Fruit fly (Drosophila melanogaster) whole organism, embryonic: Measurements from ENCODE around the gene Nf1.
A peak's percentile ranks its signal among the peaks of the same experiment; 100 is the strongest.

ENCODE experiments used
- CG10209 ChIP-seq: fragments of 200-800 bp; sonication (Bioruptor generic); optimal IDR thresholded peaks from 3 replicates; lab custom pipeline; 2017; ENCODE audit warnings: missing biosample characterization, mild to moderate bottlenecking, missing genetic modification characterization, missing genetic modification reagents
- CG10274 ChIP-seq: fragments of 200-800 bp; sonication (Bioruptor generic); optimal IDR thresholded peaks from 3 replicates; lab custom pipeline; 2017; ENCODE audit warnings: missing biosample characterization, mild to moderate bottlenecking, missing genetic modification characterization
- CG10321 ChIP-seq: fragments of 200-800 bp; sonication (Bioruptor generic); IDR thresholded peaks from 2 replicates; pipeline ENCODE4 v1.3.6; 2022; ENCODE audit warnings: missing biosample characterization, missing genetic modification characterization
- CG10366 ChIP-seq: fragments of 200-800 bp; sonication (Bioruptor generic); IDR thresholded peaks from 2 replicates; pipeline ENCODE4 v1.3.6; 2022; ENCODE audit warnings: missing biosample characterization, missing genetic modification characterization
- CG10431 ChIP-seq: fragments of 200-800 bp; sonication (Bioruptor generic); optimal IDR thresholded peaks from 3 replicates; lab custom pipeline; 2018; ENCODE audit warnings: missing biosample characterization, mild to moderate bottlenecking, missing genetic modification characterization
- CG10462 ChIP-seq: fragments of 200-800 bp; sonication (Bioruptor generic); optimal IDR thresholded peaks from 2 replicates; lab custom pipeline; 2016; ENCODE audit warnings: missing biosample characterization, missing genetic modification characterization
- CG10979 ChIP-seq: fragments of 200-800 bp; sonication (Bioruptor generic); optimal IDR thresholded peaks from 2 replicates; lab custom pipeline; 2018; ENCODE audit warnings: missing biosample characterization, mild to moderate bottlenecking, missing genetic modification characterization, moderate library complexity
- CG11456 ChIP-seq: fragments of 200-800 bp; sonication (Bioruptor generic); IDR thresholded peaks from 3 replicates; pipeline ENCODE4 v1.3.6; 2022; ENCODE audit warnings: missing biosample characterization, missing genetic modification characterization
- CG1603 ChIP-seq: fragments of 200-800 bp; sonication (Bioruptor generic); optimal IDR thresholded peaks from 2 replicates; lab custom pipeline; 2019; ENCODE audit warnings: missing biosample characterization, mild to moderate bottlenecking, missing genetic modification characterization, moderate library complexity
- CG16779 ChIP-seq: fragments of 200-800 bp; sonication (Bioruptor generic); IDR thresholded peaks from 2 replicates; pipeline ENCODE4 v1.3.6; 2022; ENCODE audit warnings: missing biosample characterization, missing genetic modification characterization
- CG18619 ChIP-seq: fragments of 200-800 bp; sonication (Bioruptor generic); optimal IDR thresholded peaks from 3 replicates; lab custom pipeline; 2017; ENCODE audit warnings: missing biosample characterization, mild to moderate bottlenecking, missing genetic modification characterization
- CG30431 ChIP-seq: fragments of 200-800 bp; sonication (Bioruptor generic); optimal IDR thresholded peaks from 2 replicates; lab custom pipeline; 2017; ENCODE audit warnings: missing biosample characterization, missing genetic modification characterization
- CG31224 ChIP-seq: fragments of 200-800 bp; sonication (Bioruptor generic); IDR thresholded peaks from 2 replicates; pipeline ENCODE4 v1.3.6; 2022; ENCODE audit warnings: missing biosample characterization, missing genetic modification characterization
- CG3163 ChIP-seq: fragments of 200-800 bp; sonication (Bioruptor generic); optimal IDR thresholded peaks from 3 replicates; lab custom pipeline; 2016; ENCODE audit warnings: missing biosample characterization, missing genetic modification characterization
- CG33557 ChIP-seq: fragments of 200-800 bp; sonication (Bioruptor generic); optimal IDR thresholded peaks from 2 replicates; lab custom pipeline; 2019; ENCODE audit warnings: missing biosample characterization, mild to moderate bottlenecking, missing genetic modification characterization, moderate library complexity
- CG34376 ChIP-seq: fragments of 200-800 bp; sonication (Bioruptor generic); optimal IDR thresholded peaks from 2 replicates; lab custom pipeline; 2018; ENCODE audit warnings: missing biosample characterization, mild to moderate bottlenecking, missing genetic modification characterization
- CG3726 ChIP-seq: fragments of 200-800 bp; sonication (Bioruptor generic); IDR thresholded peaks from 3 replicates; pipeline ENCODE4, ENCODE4 v1.3.6; 2022; ENCODE audit warnings: missing biosample characterization, missing genetic modification characterization
- CG4328 ChIP-seq: fragments of 200-800 bp; sonication (Bioruptor generic); optimal IDR thresholded peaks from 3 replicates; lab custom pipeline; 2017; ENCODE audit warnings: missing biosample characterization, missing genetic modification reagents, missing genetic modification characterization
- CG43689 ChIP-seq: fragments of 200-800 bp; sonication (Bioruptor generic); IDR thresholded peaks from 2 replicates; pipeline ENCODE4 v1.3.6; 2022; ENCODE audit warnings: missing biosample characterization, missing genetic modification characterization
- CG4617 ChIP-seq: fragments of 200-800 bp; sonication (Bioruptor generic); optimal IDR thresholded peaks from 3 replicates; lab custom pipeline; 2016; ENCODE audit warnings: missing biosample characterization, missing genetic modification characterization, borderline replicate concordance
- CG6272 ChIP-seq: fragments of 200-800 bp; sonication (Bioruptor generic); IDR thresholded peaks from 2 replicates; pipeline ENCODE4 v1.3.6; 2022; ENCODE audit warnings: missing biosample characterization, missing genetic modification characterization
- CG8281 ChIP-seq: fragments of 200-800 bp; sonication (Bioruptor generic); optimal IDR thresholded peaks from 2 replicates; lab custom pipeline; 2018; ENCODE audit warnings: missing biosample characterization, mild to moderate bottlenecking, missing genetic modification characterization, moderate library complexity
- ERR ChIP-seq: fragments of 200-800 bp; sonication (Bioruptor generic); optimal IDR thresholded peaks from 2 replicates; lab custom pipeline; 2016; ENCODE audit warnings: missing biosample characterization, missing genetic modification characterization
- Hand ChIP-seq: fragments of 200-800 bp; sonication (Bioruptor generic); optimal IDR thresholded peaks from 2 replicates; lab custom pipeline; 2017; ENCODE audit warnings: mild to moderate bottlenecking, missing biosample characterization, missing genetic modification reagents, missing genetic modification characterization
- Max ChIP-seq: fragments of 200-800 bp; sonication (Bioruptor generic); optimal IDR thresholded peaks from 2 replicates; lab custom pipeline; 2016; ENCODE audit warnings: missing biosample characterization, mild to moderate bottlenecking, missing genetic modification characterization
- NK7.1 ChIP-seq: fragments of 200-800 bp; sonication (Bioruptor generic); optimal IDR thresholded peaks from 3 replicates; lab custom pipeline; 2016; ENCODE audit warnings: missing biosample characterization, missing genetic modification characterization
- Neu2 ChIP-seq: fragments of 200-800 bp; sonication (Bioruptor generic); optimal IDR thresholded peaks from 3 replicates; lab custom pipeline; 2016; ENCODE audit warnings: missing biosample characterization, missing genetic modification characterization, borderline replicate concordance
- Scr ChIP-seq: fragments of 200-800 bp; sonication (Bioruptor generic); IDR thresholded peaks from 2 replicates; pipeline ENCODE4 v1.3.6; 2022; ENCODE audit warnings: missing biosample characterization, missing genetic modification characterization; ENCODE audit not compliant: partially characterized antibody
- Sox100B ChIP-seq: fragments of 200-800 bp; sonication (Bioruptor generic); optimal IDR thresholded peaks from 3 replicates; lab custom pipeline; 2018; ENCODE audit warnings: missing biosample characterization, mild to moderate bottlenecking, missing genetic modification characterization
- Tbp ChIP-seq: fragments of >200 bp; optimal IDR thresholded peaks from 2 replicates; lab custom pipeline; 2018; ENCODE audit warnings: missing biosample characterization, missing genetic modification characterization
- Usf ChIP-seq: fragments of 200-800 bp; sonication (Bioruptor generic); optimal IDR thresholded peaks from 2 replicates; lab custom pipeline; 2017; ENCODE audit warnings: missing genotype, missing biosample characterization, missing genetic modification characterization
- cato ChIP-seq: fragments of 200-800 bp; sonication (Bioruptor generic); optimal IDR thresholded peaks from 2 replicates; lab custom pipeline; 2016; ENCODE audit warnings: missing biosample characterization, missing genetic modification characterization, borderline replicate concordance
- emc ChIP-seq: fragments of 200-800 bp; sonication (Bioruptor generic); optimal IDR thresholded peaks from 2 replicates; lab custom pipeline; 2016; ENCODE audit warnings: missing biosample characterization, missing genetic modification characterization
- ftz-f1 ChIP-seq: fragments of 200-800 bp; sonication (Bioruptor generic); optimal IDR thresholded peaks from 2 replicates; lab custom pipeline; 2016; ENCODE audit warnings: missing biosample characterization, missing genetic modification characterization
- fu2 ChIP-seq: fragments of 200-800 bp; sonication (Bioruptor generic); optimal IDR thresholded peaks from 2 replicates; lab custom pipeline; 2016; ENCODE audit warnings: missing biosample characterization, missing genetic modification characterization
- hkb ChIP-seq, 2 experiments: fragments of 200-800 bp in 1 of 2; fragments of >200 bp in 1 of 2; sonication (Bioruptor generic) in 1 of 2; IDR thresholded peaks in 1 of 2; optimal IDR thresholded peaks in 1 of 2; 2 replicates each; pipeline versions ENCODE4 v1.3.6 to Lab custom; 2017 to 2022; ENCODE audit warnings: missing biosample characterization in 1 of 2, missing genetic modification characterization in 1 of 2
- hth ChIP-seq: fragments of >200 bp; optimal IDR thresholded peaks from 2 replicates; lab custom pipeline; 2017; ENCODE audit warnings: inconsistent platforms
- insv ChIP-seq, 2 experiments: fragments of 200-800 bp; sonication (Bioruptor generic); optimal IDR thresholded peaks; 3 replicates each; lab custom pipeline; 2016 to 2018; ENCODE audit warnings: missing biosample characterization in 2 of 2, missing genetic modification characterization in 2 of 2
- kah ChIP-seq: fragments of 200-800 bp; sonication (Bioruptor generic); optimal IDR thresholded peaks from 2 replicates; lab custom pipeline; 2018; ENCODE audit warnings: missing biosample characterization, mild to moderate bottlenecking, missing genetic modification characterization
- pum ChIP-seq: fragments of 200-800 bp; sonication (Bioruptor generic); optimal IDR thresholded peaks from 2 replicates; lab custom pipeline; 2016; ENCODE audit warnings: missing biosample characterization, missing genetic modification characterization
- sd ChIP-seq: fragments of 200-800 bp; sonication (Bioruptor generic); optimal IDR thresholded peaks from 3 replicates; lab custom pipeline; 2018; ENCODE audit warnings: missing biosample characterization, mild to moderate bottlenecking, missing genetic modification characterization, moderate library complexity
- sob ChIP-seq: fragments of 200-800 bp; sonication (Bioruptor generic); IDR thresholded peaks from 2 replicates; pipeline ENCODE4 v1.3.6; 2022; ENCODE audit warnings: missing biosample characterization, missing genetic modification characterization
- sr ChIP-seq: fragments of 200-800 bp; sonication (Bioruptor generic); IDR thresholded peaks from 3 replicates; pipeline ENCODE4 v1.3.6; 2022; ENCODE audit warnings: missing biosample characterization, missing genetic modification characterization
- stc ChIP-seq: fragments of 200-800 bp; sonication (Bioruptor generic); IDR thresholded peaks from 2 replicates; pipeline ENCODE4 v1.3.6; 2022; ENCODE audit warnings: missing biosample characterization, missing genetic modification characterization
- tin ChIP-seq: fragments of 200-800 bp; sonication (Bioruptor generic); optimal IDR thresholded peaks from 3 replicates; lab custom pipeline; 2016; ENCODE audit warnings: missing biosample characterization, missing genetic modification characterization
- unpg ChIP-seq: fragments of 200-800 bp; sonication (Bioruptor generic); optimal IDR thresholded peaks from 3 replicates; lab custom pipeline; 2018; ENCODE audit warnings: missing biosample characterization, mild to moderate bottlenecking, missing genetic modification characterization, moderate library complexity
- vnd ChIP-seq: fragments of 200-800 bp; sonication (Bioruptor generic); IDR thresholded peaks from 3 replicates; pipeline ENCODE4 v1.3.6; 2022; ENCODE audit warnings: missing biosample characterization, missing genetic modification characterization; ENCODE audit not compliant: partially characterized antibody
- zf30C ChIP-seq: fragments of 200-800 bp; sonication (Bioruptor generic); optimal IDR thresholded peaks from 3 replicates; lab custom pipeline; 2018; ENCODE audit warnings: missing biosample characterization, mild to moderate bottlenecking, missing genetic modification characterization

Gene Nf1

dm6 chr3R:26036153-26037144, 53.6 kb downstream of the Nf1 start (continued):
- no peak; the same call in 1 of the 2 replicates for TF ChIP-seq CG10366 (GFP tag; lab: Robert Waterston, UW)
- TF ChIP-seq CG33557, result peak; percentile 100
- TF ChIP-seq fu2, result no peak
- peak; percentile 28 for TF ChIP-seq CG3163
- no peak for TF ChIP-seq ERR (GFP tag; lab: Kevin White, UChicago)
- peak; percentile 31 to 37 for TF ChIP-seq insv (GFP tag; optimal IDR thresholded peaks at IDR 0.05; lab: Kevin White, UChicago)
- TF ChIP-seq NK7.1 (GFP tag; lab: Kevin White, UChicago), result peak; percentile 19
- peak; percentile 92 for TF ChIP-seq CG10431
- peak; percentile 77 for TF ChIP-seq CG8281
- TF ChIP-seq CG18619, result peak; percentile 84
- TF ChIP-seq Neu2 (GFP tag; lab: Kevin White, UChicago), result peak; percentile 56
- peak; percentile 49 for TF ChIP-seq CG4617 (GFP tag; lab: Kevin White, UChicago)
- peak; percentile 86 for TF ChIP-seq CG30431 (GFP tag; lab: Kevin White, UChicago)
- TF ChIP-seq stc (GFP tag; lab: Robert Waterston, UW), result 0 out of 2 replicates have a peak, but pooled peaks have one; percentile 38
- no peak for TF ChIP-seq emc
- no peak for TF ChIP-seq CG16779 (GFP tag; lab: Robert Waterston, UW)
- peak; percentile 70 for TF ChIP-seq CG1603 (tag; lab: Kevin White, UChicago)
- TF ChIP-seq sr (GFP tag; lab: Robert Waterston, UW), result no peak
- TF ChIP-seq CG10321, result no peak
- peak; percentile 77 for TF ChIP-seq tin
- no peak for TF ChIP-seq CG6272
- peak; percentile 89 for TF ChIP-seq CG4328 (GFP tag; lab: Kevin White, UChicago)
- peak; percentile 96 for TF ChIP-seq Sox100B (GFP tag; lab: Kevin White, UChicago)
- peak; percentile 59 for TF ChIP-seq CG10274 (GFP tag; lab: Kevin White, UChicago)
- peak; percentile 74 for TF ChIP-seq Tbp (GFP tag; lab: Kevin White, UChicago)
- peak; percentile 59 for TF ChIP-seq cato (GFP tag; lab: Kevin White, UChicago)
- peak; percentile 90 for TF ChIP-seq unpg (GFP tag; lab: Kevin White, UChicago)
- TF ChIP-seq Hand (GFP tag; lab: Kevin White, UChicago), result peak; percentile 12
- peak; percentile 40 for TF ChIP-seq Max (GFP tag; lab: Kevin White, UChicago)
- no peak for TF ChIP-seq hkb (optimal IDR thresholded peaks at IDR 0.05; lab: Kevin White, UChicago)
- TF ChIP-seq hkb (GFP tag; IDR thresholded peaks at IDR 0.05; lab: Robert Waterston, UW), result no peak; the same call in 1 of the 2 replicates
- no peak for TF ChIP-seq zf30C
- TF ChIP-seq CG34376, result no peak
- no peak for TF ChIP-seq vnd (GFP tag; lab: Robert Waterston, UW)
- peak; percentile 99 for TF ChIP-seq CG10979 (tag; lab: Kevin White, UChicago)
- TF ChIP-seq hth (lab: Kevin White, UChicago), result no peak
- TF ChIP-seq CG31224 (GFP tag; lab: Robert Waterston, UW), result no peak
- peak; percentile 95 for TF ChIP-seq kah
- TF ChIP-seq Usf (GFP tag; lab: Kevin White, UChicago), result peak; percentile 89
- no peak for TF ChIP-seq CG3726 (GFP tag; lab: Robert Waterston, UW)
- TF ChIP-seq pum (GFP tag; lab: Kevin White, UChicago), result peak; percentile 67
- no peak for TF ChIP-seq Scr (GFP tag; lab: Robert Waterston, UW)
- peak; percentile 21 for TF ChIP-seq sd
- TF ChIP-seq ftz-f1, result no peak
- TF ChIP-seq CG11456 (GFP tag; lab: Robert Waterston, UW), result no peak
- no peak for TF ChIP-seq CG43689
- TF ChIP-seq sob (GFP tag; lab: Robert Waterston, UW), result 0 out of 2 replicates have a peak, but pooled peaks have one; percentile 24
- peak; percentile 84 for TF ChIP-seq CG10462
- TF ChIP-seq CG10209 (GFP tag; lab: Kevin White, UChicago), result peak; percentile 90
